Fruit fly (Drosophila melanogaster): ENCODE measurements around the gene sky.

The sky gene

dm6 chr2L:20822025-20822371 lies 96.7 kb downstream of the sky start:
- TF ChIP-seq Abd-B (GFP tag; optimal IDR thresholded peaks at IDR 0.05) (no peak), N (GFP tag; optimal IDR thresholded peaks at IDR 0.05) (peak; percentile 10)
